Worm (Caenorhabditis elegans) whole organism, L2 larva: ENCODE measurements around the gene tsp-13.

Experiments used
- C34F6.9 ChIP-seq: fragments of 150-350 bp; optimal IDR thresholded peaks from 2 replicates; lab custom pipeline; 2014; ENCODE audit warnings: missing biosample characterization, missing genetic modification characterization
- F13H6.1 ChIP-seq: sonication (generic microtip); optimal IDR thresholded peaks from 2 replicates; lab custom pipeline; 2016; ENCODE audit warnings: missing genetic modification characterization, missing compliant biosample characterization
- Y55F3AM.14 ChIP-seq: fragments of 200-800 bp; sonication (Bioruptor generic); optimal IDR thresholded peaks from 2 replicates; lab custom pipeline; 2018; ENCODE audit warnings: mild to moderate bottlenecking, missing genetic modification characterization, missing compliant biosample characterization
- ZK546.5 ChIP-seq: sonication (generic microtip); optimal IDR thresholded peaks from 2 replicates; lab custom pipeline; 2017; ENCODE audit warnings: missing biosample characterization, missing genetic modification characterization
- aly-2 ChIP-seq: fragments of 150-350 bp; optimal IDR thresholded peaks from 2 replicates; lab custom pipeline; 2014; ENCODE audit warnings: missing biosample characterization, missing genetic modification characterization
- ama-1 ChIP-seq: fragments of 150-350 bp; optimal IDR thresholded peaks from 2 replicates; lab custom pipeline; 2018; ENCODE audit warnings: inconsistent platforms
- blmp-1 ChIP-seq: sonication (generic microtip); optimal IDR thresholded peaks from 2 replicates; lab custom pipeline; 2017; ENCODE audit warnings: missing genetic modification characterization, mild to moderate bottlenecking, missing compliant biosample characterization, antibody characterized with exemption, moderate library complexity; ENCODE audit not compliant: insufficient read depth
- ceh-82 ChIP-seq: fragments of 150-350 bp; optimal IDR thresholded peaks from 2 replicates; lab custom pipeline; 2014; ENCODE audit warnings: missing biosample characterization, missing genetic modification characterization
- crh-2 ChIP-seq: sonication (generic microtip); optimal IDR thresholded peaks from 2 replicates; lab custom pipeline; 2017; ENCODE audit warnings: missing biosample characterization, missing genetic modification characterization
- dmd-4 ChIP-seq: sonication (generic microtip); optimal IDR thresholded peaks from 2 replicates; lab custom pipeline; 2017; ENCODE audit warnings: missing biosample characterization, missing genetic modification characterization
- egl-27 ChIP-seq: sonication (generic microtip); optimal IDR thresholded peaks from 3 replicates; lab custom pipeline; 2017; ENCODE audit warnings: missing biosample characterization, missing genetic modification reagents, missing genetic modification characterization
- fos-1 ChIP-seq: fragments of 150-350 bp; optimal IDR thresholded peaks from 2 replicates; lab custom pipeline; 2014; ENCODE audit warnings: missing biosample characterization, missing genetic modification characterization
- lin-11 ChIP-seq: fragments of 150-350 bp; sonication (generic microtip); optimal IDR thresholded peaks from 2 replicates; lab custom pipeline; 2014; ENCODE audit warnings: missing biosample characterization, missing genetic modification characterization, inconsistent platforms, mixed read lengths
- lin-39 ChIP-seq: fragments of 150-350 bp; optimal IDR thresholded peaks from 2 replicates; lab custom pipeline; 2014; ENCODE audit warnings: missing biosample characterization, missing genetic modification reagents, missing genetic modification characterization
- mab-5 ChIP-seq: fragments of 150-350 bp; optimal IDR thresholded peaks from 2 replicates; lab custom pipeline; 2014; ENCODE audit warnings: missing biosample characterization, missing genetic modification characterization
- mdl-1 ChIP-seq, 2 experiments: fragments of 150-350 bp in 1 of 2; sonication (generic microtip) in 1 of 2; optimal IDR thresholded peaks; 2 replicates each; lab custom pipeline; 2017; ENCODE audit warnings: missing biosample characterization in 2 of 2, missing genetic modification characterization in 2 of 2
- nhr-12 ChIP-seq: fragments of 150-350 bp; optimal IDR thresholded peaks from 2 replicates; lab custom pipeline; 2014; ENCODE audit warnings: missing biosample characterization, missing genetic modification characterization
- nhr-129 ChIP-seq: fragments of 150-350 bp; optimal IDR thresholded peaks from 2 replicates; lab custom pipeline; 2014; ENCODE audit warnings: missing biosample characterization, missing genetic modification characterization
- nhr-21 ChIP-seq: fragments of 150-350 bp; optimal IDR thresholded peaks from 2 replicates; lab custom pipeline; 2014; ENCODE audit warnings: missing biosample characterization, missing genetic modification characterization
- nhr-23 ChIP-seq: fragments of 150-350 bp; optimal IDR thresholded peaks from 2 replicates; lab custom pipeline; 2014; ENCODE audit warnings: missing biosample characterization, missing genetic modification reagents, missing genetic modification characterization
- nhr-237 ChIP-seq: fragments of 150-350 bp; optimal IDR thresholded peaks from 2 replicates; lab custom pipeline; 2014; ENCODE audit warnings: missing biosample characterization, missing genetic modification characterization
- nhr-25 ChIP-seq: fragments of 150-350 bp; sonication (generic microtip); optimal IDR thresholded peaks from 3 replicates; lab custom pipeline; 2014; ENCODE audit warnings: missing biosample characterization, missing genetic modification characterization
- peb-1 ChIP-seq: fragments of 150-350 bp; optimal IDR thresholded peaks from 2 replicates; lab custom pipeline; 2014; ENCODE audit warnings: missing biosample characterization, missing genetic modification characterization
- sem-4 ChIP-seq: fragments of 150-350 bp; optimal IDR thresholded peaks from 2 replicates; lab custom pipeline; 2014; ENCODE audit warnings: missing biosample characterization, missing genetic modification reagents, missing genetic modification characterization
- skn-1 ChIP-seq: sonication (generic microtip); optimal IDR thresholded peaks from 2 replicates; lab custom pipeline; 2017; ENCODE audit warnings: missing biosample characterization, missing genetic modification characterization
- sma-3 ChIP-seq: sonication (generic microtip); optimal IDR thresholded peaks from 2 replicates; lab custom pipeline; 2016; ENCODE audit warnings: missing genetic modification reagents, missing genetic modification characterization, missing compliant biosample characterization
- sma-9 ChIP-seq, 2 experiments: fragments of 150-350 bp in 1 of 2; sonication (generic microtip) in 1 of 2; optimal IDR thresholded peaks; 2 replicates each; lab custom pipeline; 2014 to 2016; ENCODE audit warnings: missing genetic modification characterization in 2 of 2, mild to moderate bottlenecking in 1 of 2, missing biosample characterization in 1 of 2, missing compliant biosample characterization in 1 of 2, missing genetic modification reagents in 1 of 2, moderate library complexity in 1 of 2
- snpc-4 ChIP-seq: fragments of 150-350 bp; optimal IDR thresholded peaks from 2 replicates; lab custom pipeline; 2014; ENCODE audit warnings: missing biosample characterization, missing genetic modification characterization
- ztf-1 ChIP-seq: fragments of 200-800 bp; sonication (Bioruptor generic); conservative IDR thresholded peaks from 2 replicates; pipeline ENCODE4 v1.3.6; 2022; ENCODE audit warnings: missing genetic modification characterization, missing compliant biosample characterization

tsp-13 gene

DNA sequence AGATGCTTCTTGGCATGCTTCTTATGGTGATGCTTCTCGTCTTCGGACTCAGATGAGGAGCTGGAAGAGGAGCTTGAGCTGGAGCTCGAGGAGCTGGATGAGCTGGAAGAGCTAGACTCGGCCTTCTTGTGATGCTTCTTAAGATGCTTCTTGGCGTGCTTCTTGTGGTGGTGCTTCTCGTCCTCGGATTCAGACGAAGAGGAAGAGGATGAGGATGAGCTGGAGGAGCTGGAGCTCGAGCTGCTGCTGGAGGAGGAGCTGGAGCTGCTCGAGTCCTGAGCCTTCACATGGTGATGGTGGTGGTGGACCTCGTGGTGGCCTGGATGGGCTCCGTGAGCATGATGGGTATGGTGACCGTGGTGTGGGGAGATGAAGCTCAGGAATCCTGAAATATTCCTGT lies 48.9 kb downstream of the tsp-13 start:
- TF ChIP-seq sma-3 (GFP tag; lab: Kevin White, UChicago) (no peak), lin-39 (no peak), nhr-12 (tag; lab: Kevin White, UChicago) (no peak), C34F6.9 (tag; lab: Kevin White, UChicago) (no peak), dmd-4 (no peak), ama-1 (lab: Kevin White, UChicago) (no peak), ZK546.5 (no peak), mdl-1 (tag; optimal IDR thresholded peaks at IDR 0.05; lab: Kevin White, UChicago) (no peak), nhr-25 (tag; lab: Kevin White, UChicago) (no peak), ceh-82 (tag; lab: Kevin White, UChicago) (no peak), nhr-21 (no peak)
- TF ChIP-seq, all 48 proteins: peak for 0

DNA sequence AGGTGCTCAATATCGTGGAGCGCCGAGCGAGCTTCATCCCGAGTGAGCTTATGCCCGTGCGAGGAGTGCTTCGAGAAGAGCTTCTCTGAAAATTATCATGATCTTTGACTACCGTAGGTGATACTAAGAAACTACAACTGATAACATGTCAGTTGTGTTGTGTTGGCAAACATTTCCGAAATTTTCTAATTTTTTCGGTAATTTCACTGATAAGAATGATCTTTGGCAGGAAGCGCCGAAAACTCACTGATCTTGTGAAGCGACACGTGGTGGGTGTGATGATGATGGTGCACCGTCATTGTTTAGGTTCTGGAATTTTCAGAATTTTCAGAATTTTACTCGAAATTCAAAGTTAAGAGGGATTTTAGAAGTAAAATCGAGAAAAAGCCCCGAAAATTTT lies 49.4 kb downstream of the tsp-13 start, which contains the start of gene Y39B6A.1:
Gene Y39B6A.1, minus strand, starts transcription at position 309 of the 400 bp plus-strand sequence.
- TF ChIP-seq sma-9 (GFP tag; optimal IDR thresholded peaks at IDR 0.05; lab: Kevin White, UChicago) (peak; percentile 55), sma-9 (tag; optimal IDR thresholded peaks at IDR 0.05; lab: Kevin White, UChicago) (no peak), lin-39 (no peak), nhr-129 (no peak), peb-1 (tag; lab: Kevin White, UChicago) (no peak), sem-4 (tag; lab: Kevin White, UChicago) (no peak), C34F6.9 (tag; lab: Kevin White, UChicago) (no peak), mdl-1 (tag; optimal IDR thresholded peaks at IDR 0.05; lab: Kevin White, UChicago) (no peak), lin-11 (no peak), fos-1 (tag; lab: Kevin White, UChicago) (peak; percentile 26), aly-2 (tag; lab: Kevin White, UChicago) (no peak), mab-5 (no peak), crh-2 (tag; lab: Kevin White, UChicago) (peak; percentile 62), ama-1 (lab: Kevin White, UChicago) (no peak), nhr-237 (tag; lab: Kevin White, UChicago) (no peak)

DNA sequence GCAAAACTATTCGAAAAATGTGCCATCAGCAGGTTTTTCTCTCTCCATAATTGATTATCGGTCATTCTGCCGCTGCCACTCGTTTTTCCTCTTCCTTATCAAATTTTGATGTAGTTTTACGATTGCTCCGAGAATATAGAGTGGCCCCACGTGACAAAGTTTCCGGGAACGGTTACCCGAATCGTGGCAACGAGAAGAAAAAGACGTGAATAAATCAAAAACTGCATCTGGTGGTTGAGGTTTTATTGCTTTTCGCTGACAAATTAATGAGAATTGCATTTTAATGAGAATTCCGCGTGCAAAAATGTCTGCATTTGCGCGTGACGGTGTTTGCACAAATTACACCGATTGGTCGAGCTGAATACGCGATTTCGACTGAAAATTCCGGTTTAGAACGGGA lies 51.5 kb downstream of the tsp-13 start:
- TF ChIP-seq blmp-1 (tag; lab: Kevin White, UChicago) (no peak), Y55F3AM.14 (GFP tag; lab: Kevin White, UChicago) (no peak), lin-11 (no peak), ama-1 (lab: Kevin White, UChicago) (no peak), egl-27 (no peak), ztf-1 (GFP tag; lab: Robert Waterston, UW) (no peak), nhr-23 (tag; lab: Kevin White, UChicago) (no peak), sma-3 (GFP tag; lab: Kevin White, UChicago) (no peak), fos-1 (tag; lab: Kevin White, UChicago) (peak; percentile 50), nhr-12 (tag; lab: Kevin White, UChicago) (no peak), ZK546.5 (no peak), sma-9 (GFP tag; optimal IDR thresholded peaks at IDR 0.05; lab: Kevin White, UChicago) (peak; percentile 41), sma-9 (tag; optimal IDR thresholded peaks at IDR 0.05; lab: Kevin White, UChicago) (no peak), skn-1 (no peak), mdl-1 (tag; optimal IDR thresholded peaks at IDR 0.05; lab: Kevin White, UChicago) (peak in 1 of 2 experiments; percentile 59), nhr-21 (no peak), crh-2 (tag; lab: Kevin White, UChicago) (peak; percentile 72)

DNA sequence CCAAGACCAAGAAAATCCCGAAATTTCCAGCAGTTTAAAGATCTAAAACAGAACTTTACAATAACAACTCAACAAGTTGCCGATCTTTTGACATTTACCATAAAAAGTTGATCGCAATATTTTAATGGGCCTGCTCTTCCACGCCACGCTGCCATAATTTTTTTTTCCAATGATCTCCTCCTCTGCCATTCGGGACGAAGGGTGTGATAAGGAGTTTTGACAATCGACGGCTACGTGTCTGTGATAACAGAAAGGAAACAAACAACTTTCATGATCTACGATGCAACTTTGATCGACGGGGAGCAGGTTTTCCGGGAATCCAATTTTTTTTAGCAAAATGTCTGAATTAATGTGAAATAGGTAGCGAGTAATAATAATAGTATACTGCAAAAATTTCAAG lies 53.0 kb downstream of the tsp-13 start:
- TF ChIP-seq snpc-4 (tag; lab: Kevin White, UChicago) (no peak), fos-1 (tag; lab: Kevin White, UChicago) (peak; percentile 73), crh-2 (tag; lab: Kevin White, UChicago) (peak; percentile 55), F13H6.1 (tag; lab: Kevin White, UChicago) (no peak)
